Fruit fly (Drosophila melanogaster) whole organism, pupa: ENCODE data around the gene Npc2c.

Source experiments
- CG10348 ChIP-seq: fragments of 200-800 bp; sonication (Bioruptor generic); IDR thresholded peaks from 2 replicates; pipeline ENCODE4 v1.3.6; 2022; ENCODE audit warnings: missing biosample characterization, missing genetic modification characterization
- CG12605 ChIP-seq: fragments of 200-800 bp; sonication (Bioruptor generic); IDR thresholded peaks from 2 replicates; pipeline ENCODE4 v1.3.6; 2022; ENCODE audit warnings: missing biosample characterization, missing genetic modification characterization
- CG13204 ChIP-seq: fragments of 200-800 bp; sonication (Bioruptor generic); optimal IDR thresholded peaks from 2 replicates; lab custom pipeline; 2018; ENCODE audit warnings: missing biosample characterization, mild to moderate bottlenecking, missing genetic modification characterization, moderate library complexity
- CG14655 ChIP-seq: fragments of 200-800 bp; sonication (Bioruptor generic); optimal IDR thresholded peaks from 3 replicates; lab custom pipeline; 2017; ENCODE audit warnings: mild to moderate bottlenecking, missing biosample characterization, missing genetic modification reagents, missing genetic modification characterization
- CG15710 ChIP-seq: fragments of 200-800 bp; sonication (Bioruptor generic); optimal IDR thresholded peaks from 2 replicates; lab custom pipeline; 2018; ENCODE audit warnings: missing biosample characterization, mild to moderate bottlenecking, missing genetic modification characterization, moderate library complexity
- CG17806 ChIP-seq: fragments of 200-800 bp; sonication (Bioruptor generic); optimal IDR thresholded peaks from 2 replicates; lab custom pipeline; 2018; ENCODE audit warnings: missing biosample characterization, mild to moderate bottlenecking, missing genetic modification characterization, moderate library complexity
- CG32121 ChIP-seq: fragments of 200-800 bp; sonication (Bioruptor generic); IDR thresholded peaks from 2 replicates; pipeline ENCODE4 v1.3.6; 2022; ENCODE audit warnings: missing biosample characterization, missing genetic modification characterization
- CG34367 ChIP-seq: fragments of 200-800 bp; sonication (Bioruptor generic); optimal IDR thresholded peaks from 2 replicates; lab custom pipeline; 2018; ENCODE audit warnings: missing biosample characterization, mild to moderate bottlenecking, missing genetic modification characterization
- CG4496 ChIP-seq: fragments of 200-800 bp; sonication (Bioruptor generic); IDR thresholded peaks from 3 replicates; pipeline ENCODE4 v1.3.6; 2022; ENCODE audit warnings: missing biosample characterization, missing genetic modification characterization
- CG8159 ChIP-seq: fragments of 200-800 bp; sonication (Bioruptor generic); optimal IDR thresholded peaks from 3 replicates; lab custom pipeline; 2018; ENCODE audit warnings: missing biosample characterization, mild to moderate bottlenecking, missing genetic modification characterization, moderate library complexity
- CG8301 ChIP-seq: fragments of 200-800 bp; sonication (Bioruptor generic); optimal IDR thresholded peaks from 2 replicates; lab custom pipeline; 2018; ENCODE audit warnings: missing biosample characterization, mild to moderate bottlenecking, missing genetic modification characterization
- CG9948 ChIP-seq: fragments of 200-800 bp; sonication (Bioruptor generic); optimal IDR thresholded peaks from 2 replicates; lab custom pipeline; 2018; ENCODE audit warnings: missing biosample characterization, mild to moderate bottlenecking, missing genetic modification characterization, moderate library complexity
- D1 ChIP-seq: fragments of 200-800 bp; sonication (Bioruptor generic); optimal IDR thresholded peaks from 2 replicates; lab custom pipeline; 2018; ENCODE audit warnings: missing biosample characterization, mild to moderate bottlenecking, missing genetic modification characterization, moderate library complexity
- EcR ChIP-seq: fragments of 200-800 bp; sonication (Bioruptor generic); optimal IDR thresholded peaks from 3 replicates; lab custom pipeline; 2019; ENCODE audit warnings: missing biosample characterization, missing genetic modification characterization, mild to moderate bottlenecking, moderate library complexity, missing genetic modification reagents
- Ets98B ChIP-seq: fragments of 200-800 bp; sonication (Bioruptor generic); IDR thresholded peaks from 2 replicates; pipeline ENCODE4 v1.3.6; 2022; ENCODE audit warnings: missing biosample characterization, missing genetic modification characterization
- Pif1A ChIP-seq: fragments of 200-800 bp; sonication (Bioruptor generic); optimal IDR thresholded peaks from 3 replicates; lab custom pipeline; 2016; ENCODE audit warnings: missing biosample characterization, missing genetic modification characterization
- Pif1B ChIP-seq: fragments of 200-800 bp; sonication (Bioruptor generic); optimal IDR thresholded peaks from 3 replicates; lab custom pipeline; 2016; ENCODE audit warnings: missing biosample characterization, missing genetic modification characterization
- Snoo ChIP-seq: fragments of 200-800 bp; sonication (Bioruptor generic); optimal IDR thresholded peaks from 3 replicates; lab custom pipeline; 2017; ENCODE audit warnings: missing biosample characterization, mild to moderate bottlenecking, missing genetic modification characterization, inconsistent platforms
- fd96Ca ChIP-seq: fragments of 200-800 bp; sonication (Bioruptor generic); IDR thresholded peaks from 3 replicates; pipeline ENCODE4 v1.3.6; 2022; ENCODE audit warnings: missing biosample characterization, missing genetic modification characterization
- gl ChIP-seq: fragments of 200-800 bp; sonication (Bioruptor generic); optimal IDR thresholded peaks from 2 replicates; lab custom pipeline; 2018; ENCODE audit warnings: missing biosample characterization, mild to moderate bottlenecking, missing genetic modification characterization
- rn ChIP-seq: fragments of 200-800 bp; sonication (Bioruptor generic); IDR thresholded peaks from 2 replicates; pipeline ENCODE4 v1.3.6; 2022; ENCODE audit warnings: missing biosample characterization, missing genetic modification characterization

Gene Npc2c

DNA sequence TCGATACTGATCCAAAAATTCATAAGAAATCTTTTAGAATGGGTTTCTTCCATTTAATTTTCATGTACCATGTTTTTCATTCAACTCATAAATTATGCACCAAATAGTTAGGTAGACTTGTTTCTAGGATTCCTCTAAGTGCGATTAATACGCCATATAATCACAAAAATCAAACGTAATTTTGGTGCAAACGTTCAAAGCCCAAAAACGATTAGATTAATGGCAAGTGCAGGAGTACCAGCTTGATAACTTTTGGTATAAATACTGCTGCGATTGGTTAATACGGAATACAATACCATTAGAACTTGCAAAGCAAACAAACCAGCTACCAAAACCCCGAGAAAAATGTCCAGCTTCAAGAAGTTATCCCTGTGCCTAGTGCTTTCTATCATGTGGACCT, at the start of gene Npc2c:
TSS of gene Npc2c (plus strand) at position 301 of the 400 bp plus-strand sequence.
- TF ChIP-seq CG4496 (GFP tag; lab: Robert Waterston, UW) (no peak), CG32121 (no peak)

DNA sequence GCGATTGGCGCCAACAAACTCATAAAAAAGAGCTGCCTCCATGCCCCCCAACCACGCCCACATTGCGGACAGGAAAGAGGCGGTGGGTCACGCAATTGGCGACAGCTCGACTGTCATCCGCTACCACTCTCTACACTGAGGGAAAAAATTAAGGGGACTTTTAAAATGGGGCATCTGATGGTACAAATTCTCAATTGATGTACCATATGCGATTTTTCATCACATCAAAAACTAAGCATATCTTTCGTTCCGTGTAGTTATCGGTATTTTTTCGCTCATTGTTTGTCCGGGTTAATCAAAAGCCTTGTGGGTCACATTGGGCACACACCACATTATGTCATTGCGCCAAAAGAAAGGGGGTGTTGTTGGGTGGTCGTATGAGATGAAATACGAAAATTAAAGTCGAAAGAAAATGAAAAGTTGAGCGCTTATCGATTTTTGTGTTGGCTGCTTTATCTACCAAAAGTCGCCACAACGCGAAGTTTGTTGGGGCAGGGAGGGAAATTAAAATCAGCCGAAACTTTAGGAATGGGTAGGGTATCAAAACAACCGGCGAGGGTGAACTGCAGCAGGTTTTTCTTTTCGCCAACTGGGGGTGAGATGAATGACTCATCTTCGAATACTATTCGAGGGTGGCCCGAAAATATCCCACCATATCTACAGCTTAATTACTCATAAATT, 35.9 kb upstream of the Npc2c start:
- 0 out of 3 replicates have a peak, but pooled peaks have one; percentile 24 for TF ChIP-seq fd96Ca
- TF ChIP-seq D1 = no peak

DNA sequence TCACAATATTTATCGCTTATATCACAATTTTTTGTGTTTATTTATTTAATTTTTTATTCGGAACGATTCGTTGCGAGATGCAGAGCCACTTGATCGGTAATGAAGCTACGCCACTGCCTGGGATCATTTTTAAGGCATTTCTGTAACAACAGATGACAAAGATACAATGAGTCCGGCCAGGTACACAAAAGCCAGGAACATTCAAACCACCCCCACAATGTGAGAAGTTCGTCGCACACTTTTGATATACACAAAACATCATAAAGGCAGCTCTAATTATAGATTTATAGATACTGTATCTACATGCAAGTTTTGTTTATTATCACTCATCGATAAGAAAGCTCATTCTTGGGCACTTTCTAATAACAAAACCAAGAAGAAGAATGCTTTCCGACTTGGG, 35.0 kb upstream of the Npc2c start, which contains the start of gene CG31407:
TSS of gene CG31407 (minus strand) at position 101 of the 400 bp plus-strand sequence.
- TF ChIP-seq CG4496 (GFP tag; lab: Robert Waterston, UW) (no peak), CG10348 (GFP tag; lab: Robert Waterston, UW) (no peak), CG9948 (tag; lab: Kevin White, UChicago) (no peak), CG12605 (GFP tag; lab: Robert Waterston, UW) (no peak), CG32121 (no peak), Snoo (no peak), EcR (GFP tag; lab: Kevin White, UChicago) (no peak), D1 (no peak), CG17806 (tag; lab: Kevin White, UChicago) (no peak), CG15710 (tag; lab: Kevin White, UChicago) (no peak), Ets98B (no peak), fd96Ca (no peak), CG8301 (tag; lab: Kevin White, UChicago) (no peak), CG14655 (GFP tag; lab: Kevin White, UChicago) (no peak), rn (no peak)

DNA sequence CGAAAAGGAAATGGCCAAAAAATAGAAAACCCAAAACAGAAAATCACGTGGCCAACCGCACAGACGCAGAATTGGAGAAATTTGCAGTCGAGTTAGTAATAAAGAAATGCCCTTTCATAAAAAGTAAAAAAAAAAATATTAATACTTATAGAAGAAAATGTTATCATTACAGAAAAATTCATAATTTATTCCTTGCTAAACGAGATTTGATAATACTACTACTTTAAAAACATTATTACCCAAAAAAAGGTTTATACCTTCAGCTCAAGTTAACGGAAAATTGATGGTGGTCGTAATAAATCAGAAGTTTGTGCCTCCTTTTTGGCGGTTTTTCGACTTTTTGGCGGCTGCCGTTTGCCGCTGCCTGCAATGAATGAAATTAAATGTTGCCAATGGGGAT, 31.7 kb upstream of the Npc2c start:
- no peak for TF ChIP-seq EcR (GFP tag; lab: Kevin White, UChicago)
- peak; percentile 48 for TF ChIP-seq CG14655 (GFP tag; lab: Kevin White, UChicago)

DNA sequence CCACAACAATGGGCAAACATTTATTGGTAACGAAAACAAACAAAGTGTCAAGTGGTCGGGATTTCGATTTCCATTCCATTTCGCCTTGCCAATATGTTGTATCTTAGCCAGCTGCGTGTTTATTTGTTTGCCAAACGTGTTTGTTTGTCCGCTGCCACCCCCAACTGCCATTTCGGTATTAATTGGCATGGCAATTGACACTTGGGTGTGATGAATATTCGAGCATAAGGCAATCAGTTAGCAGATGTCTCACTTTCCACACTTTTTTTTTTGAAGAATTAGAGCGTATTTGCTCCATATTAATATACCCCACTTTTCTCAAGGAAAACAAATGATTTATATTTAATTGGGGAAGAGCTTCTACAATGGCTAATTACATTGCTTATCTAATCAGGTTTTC, 28.6 kb upstream of the Npc2c start:
- TF ChIP-seq CG12605 (GFP tag; lab: Robert Waterston, UW) (no peak), Snoo (no peak), CG8159 (tag; lab: Kevin White, UChicago) (no peak), CG13204 (GFP tag; lab: Kevin White, UChicago) (no peak), Pif1B (GFP tag; lab: Kevin White, UChicago) (no peak), EcR (GFP tag; lab: Kevin White, UChicago) (no peak), D1 (no peak), CG14655 (GFP tag; lab: Kevin White, UChicago) (no peak)

DNA sequence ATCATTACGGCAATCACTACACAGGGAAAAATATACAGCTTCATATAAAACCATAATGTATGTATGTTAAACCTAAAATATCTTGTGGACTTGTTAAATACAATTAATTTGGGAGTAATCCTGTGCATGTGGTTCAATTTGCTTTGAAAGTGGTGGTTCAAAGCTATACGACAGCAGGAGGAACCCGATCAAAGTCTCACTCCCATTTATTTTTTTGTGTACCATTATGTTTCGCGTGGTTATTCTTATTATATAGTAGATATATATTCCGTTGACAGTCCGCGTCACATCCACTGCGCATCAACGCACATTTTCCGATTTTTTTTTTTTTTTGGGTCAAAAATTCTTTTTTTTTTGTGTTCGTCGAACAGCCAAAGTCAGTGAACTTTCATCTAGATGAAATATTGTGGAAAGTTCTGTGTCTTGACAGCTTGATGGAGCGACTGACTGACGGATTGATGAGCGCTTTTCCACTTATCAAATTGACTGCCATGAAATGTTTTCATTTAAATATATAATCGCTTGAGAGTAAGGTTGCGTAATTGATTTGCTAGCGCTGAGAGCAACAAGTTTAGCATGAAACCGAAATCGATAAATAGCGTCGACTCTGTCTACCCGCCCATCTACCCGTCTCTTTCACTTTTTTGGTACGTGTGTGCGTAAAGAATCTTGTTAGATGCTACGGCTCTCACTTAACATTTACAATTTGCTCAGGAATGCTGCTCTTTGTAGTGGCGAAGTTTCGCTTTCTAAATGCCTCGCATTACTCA, 26.9 kb upstream of the Npc2c start:
- no peak for TF ChIP-seq CG10348 (GFP tag; lab: Robert Waterston, UW)
- no peak for TF ChIP-seq Snoo
- no peak for TF ChIP-seq EcR (GFP tag; lab: Kevin White, UChicago)
- no peak for TF ChIP-seq Pif1B (GFP tag; lab: Kevin White, UChicago)
- TF ChIP-seq CG4496 (GFP tag; lab: Robert Waterston, UW) = no peak
- no peak for TF ChIP-seq CG9948 (tag; lab: Kevin White, UChicago)
- no peak for TF ChIP-seq gl (tag; lab: Kevin White, UChicago)
- TF ChIP-seq CG34367 (tag; lab: Kevin White, UChicago) = no peak
- TF ChIP-seq CG12605 (GFP tag; lab: Robert Waterston, UW) = no peak
- no peak for TF ChIP-seq D1

DNA sequence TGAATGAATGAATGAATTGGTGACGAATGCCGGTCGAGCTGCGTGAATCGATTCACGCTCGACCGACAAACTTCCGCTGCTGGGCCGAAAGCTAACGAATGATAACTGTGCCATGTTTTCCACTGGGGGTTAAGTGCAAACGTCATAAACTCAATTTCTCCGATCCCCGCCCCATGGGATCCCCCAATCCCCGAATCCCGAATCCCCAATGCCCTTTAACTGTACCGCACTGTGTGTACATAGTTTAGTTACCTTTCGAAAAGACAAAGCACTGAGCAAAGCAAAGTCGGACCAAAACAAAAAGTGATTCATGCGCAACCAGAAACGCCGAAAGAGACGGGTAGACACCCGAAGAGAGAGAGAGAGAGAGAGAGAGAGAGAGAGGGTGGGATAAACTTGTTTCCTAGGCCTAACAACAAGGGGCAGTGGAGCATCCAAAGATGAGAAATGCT, 25.0 kb upstream of the Npc2c start:
- TF ChIP-seq CG9948 (tag; lab: Kevin White, UChicago) (no peak), fd96Ca (no peak), CG32121 (no peak), CG8159 (tag; lab: Kevin White, UChicago) (no peak), Pif1B (GFP tag; lab: Kevin White, UChicago) (no peak), CG10348 (GFP tag; lab: Robert Waterston, UW) (no peak), CG15710 (tag; lab: Kevin White, UChicago) (no peak), gl (tag; lab: Kevin White, UChicago) (no peak), CG4496 (GFP tag; lab: Robert Waterston, UW) (peak; percentile 27; the same call in 1 of the 3 replicates), EcR (GFP tag; lab: Kevin White, UChicago) (peak; percentile 82), CG12605 (GFP tag; lab: Robert Waterston, UW) (no peak), rn (no peak), CG13204 (GFP tag; lab: Kevin White, UChicago) (no peak), CG34367 (tag; lab: Kevin White, UChicago) (no peak), CG14655 (GFP tag; lab: Kevin White, UChicago) (peak; percentile 11), CG17806 (tag; lab: Kevin White, UChicago) (no peak), D1 (no peak), Pif1A (GFP tag; lab: Kevin White, UChicago) (no peak), Ets98B (no peak), CG8301 (tag; lab: Kevin White, UChicago) (no peak), Snoo (no peak)
